Worm (Caenorhabditis elegans): Measurements from ENCODE around the gene F35G12.5.

Gene F35G12.5

DNA sequence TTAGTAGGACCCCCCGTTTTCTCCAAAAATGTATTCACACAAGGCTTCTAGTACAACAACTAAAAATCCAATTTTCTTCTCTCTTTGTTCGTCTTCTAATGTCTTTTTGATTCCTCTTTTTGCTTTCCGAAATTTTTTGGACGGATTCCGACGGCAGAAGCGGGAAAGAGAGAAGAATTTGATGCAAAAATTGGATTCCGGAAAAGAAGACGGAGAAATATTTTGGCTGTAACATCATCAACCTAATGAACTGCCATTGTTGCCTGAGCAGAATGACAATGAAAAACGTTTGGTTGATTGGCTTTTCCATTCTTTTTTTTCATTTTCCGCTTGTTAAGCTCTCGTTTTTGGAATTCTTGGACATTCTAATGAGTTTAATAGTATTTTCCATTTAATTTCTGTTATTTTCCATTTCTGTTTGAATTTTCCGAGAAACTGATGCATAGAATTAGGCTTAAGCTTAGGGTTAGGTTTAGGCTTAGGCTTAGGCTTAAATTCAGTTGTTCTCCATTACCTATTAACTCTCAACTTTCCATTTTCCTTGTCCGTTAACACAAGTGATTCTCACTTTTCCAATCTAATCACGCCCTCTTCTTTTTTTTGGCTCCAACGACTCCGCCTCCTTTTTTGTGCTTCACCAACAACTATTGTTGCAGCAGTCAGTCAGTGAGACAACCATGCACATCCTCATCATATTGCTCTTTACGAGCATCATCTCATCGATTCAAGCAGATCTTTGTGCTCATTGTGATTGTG is 38.6 kb downstream of the F35G12.5 start, which contains the start of gene lron-5:
Gene lron-5, plus strand, starts transcription at position 655 of the 756 bp plus-strand sequence.
- no peak for TF ChIP-seq mcd-1 (GFP tag; IDR thresholded peaks at IDR 0.05)

DNA sequence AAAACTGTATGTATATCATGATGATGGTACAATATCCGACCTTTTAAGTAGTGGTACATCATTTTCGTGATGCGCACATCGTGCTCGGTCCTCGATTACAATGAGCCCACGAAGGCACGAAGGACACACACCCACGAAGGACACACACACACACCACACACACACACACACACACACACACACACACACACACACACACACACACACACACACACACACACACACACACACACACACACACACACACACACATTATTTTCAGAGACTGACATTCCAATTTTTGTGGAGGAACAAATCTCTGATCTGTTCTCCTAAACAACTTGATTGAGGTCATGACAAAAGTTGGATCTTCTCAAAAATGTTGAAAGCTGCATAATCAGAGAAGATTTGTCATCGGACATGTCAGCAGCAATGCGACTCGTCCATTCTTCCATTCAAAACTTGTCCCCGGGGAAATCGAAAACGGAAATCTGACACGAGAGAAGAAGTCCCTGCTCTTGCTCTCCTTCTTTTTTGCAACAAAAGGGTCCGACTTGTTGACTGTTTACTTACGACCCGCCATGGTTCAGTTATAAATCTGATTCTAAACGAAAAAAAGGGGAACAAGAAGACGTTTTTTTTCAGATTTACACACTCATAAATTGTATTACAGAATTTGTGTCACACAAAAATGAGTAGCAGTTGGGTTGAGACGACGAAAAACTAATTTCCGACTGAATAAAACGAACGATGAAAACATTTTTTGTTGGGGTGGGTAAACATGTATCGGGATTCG is 42.4 kb downstream of the F35G12.5 start:
- no peak for TF ChIP-seq akir-1 (GFP tag; optimal IDR thresholded peaks at IDR 0.05)
- no peak for TF ChIP-seq efl-1 (GFP tag; optimal IDR thresholded peaks at IDR 0.05)
- TF ChIP-seq ceh-91 (GFP tag; IDR thresholded peaks at IDR 0.05), result no peak
- no peak for TF ChIP-seq pbrm-1 (GFP tag; IDR thresholded peaks at IDR 0.05)
- no peak for TF ChIP-seq mel-28 (tag; optimal IDR thresholded peaks at IDR 0.05; ENCODE audit: borderline replicate concordance)
- no peak for TF ChIP-seq F55B11.4 (tag; optimal IDR thresholded peaks at IDR 0.05; ENCODE audit: borderline replicate concordance, insufficient read depth)
- TF ChIP-seq fkh-3 (tag; optimal IDR thresholded peaks at IDR 0.05), result no peak
- no peak for TF ChIP-seq ceh-79 (tag; optimal IDR thresholded peaks at IDR 0.05)
- no peak for TF ChIP-seq ztf-28 (GFP tag; IDR thresholded peaks at IDR 0.05)
- no peak for TF ChIP-seq him-1 (tag; optimal IDR thresholded peaks at IDR 0.05)
- TF ChIP-seq madf-6 (GFP tag; IDR thresholded peaks at IDR 0.05), result no peak
- TF ChIP-seq tlf-1 (GFP tag; optimal IDR thresholded peaks at IDR 0.05), result no peak
- no peak for TF ChIP-seq nhr-120 (GFP tag; IDR thresholded peaks at IDR 0.05)
- TF ChIP-seq tbx-9 (tag; optimal IDR thresholded peaks at IDR 0.05; ENCODE audit: borderline replicate concordance), result no peak
- no peak for TF ChIP-seq ama-1 (optimal IDR thresholded peaks at IDR 0.05)
- TF ChIP-seq ama-1 (GFP tag; optimal IDR thresholded peaks at IDR 0.05), result no peak
- TF ChIP-seq snpc-3.4 (tag; optimal IDR thresholded peaks at IDR 0.05), result no peak
- TF ChIP-seq nfya-2 (GFP tag; IDR thresholded peaks at IDR 0.05), result no peak
- TF ChIP-seq egrh-3 (GFP tag; IDR thresholded peaks at IDR 0.05), result peak; percentile 82
- peak; percentile 29 for TF ChIP-seq lsl-1 (GFP tag; optimal IDR thresholded peaks at IDR 0.05)
- TF ChIP-seq hmg-20 (GFP tag; IDR thresholded peaks at IDR 0.05), result no peak
- TF ChIP-seq F57C9.4 (tag; optimal IDR thresholded peaks at IDR 0.05), result no peak
- TF ChIP-seq B0261.1 (tag; optimal IDR thresholded peaks at IDR 0.05), result no peak
- no peak for TF ChIP-seq C06A6.2 (GFP tag; conservative IDR thresholded peaks at IDR 0.05)
- no peak for TF ChIP-seq ztf-6 (GFP tag; IDR thresholded peaks at IDR 0.05)
- TF ChIP-seq ztf-18 (tag; optimal IDR thresholded peaks at IDR 0.05), result peak; percentile 2
- TF ChIP-seq repo-1 (tag; optimal IDR thresholded peaks at IDR 0.05), result no peak
- no peak for TF ChIP-seq xnd-1 (tag; optimal IDR thresholded peaks at IDR 0.05)
- TF ChIP-seq tbp1 (GFP tag; optimal IDR thresholded peaks at IDR 0.05), result no peak
- no peak for TF ChIP-seq pha-4 (tag; optimal IDR thresholded peaks at IDR 0.05)
- TF ChIP-seq lir-1 (GFP tag; conservative IDR thresholded peaks at IDR 0.05), result peak; percentile 76
- peak; percentile 49; the same call in 1 of the 2 replicates for TF ChIP-seq dox-1 (GFP tag; IDR thresholded peaks at IDR 0.05)
- no peak for TF ChIP-seq lag-1 (GFP tag; IDR thresholded peaks at IDR 0.05)
- TF ChIP-seq nhr-90 (tag; optimal IDR thresholded peaks at IDR 0.05), result no peak
- no peak for TF ChIP-seq K11D2.4 (GFP tag; IDR thresholded peaks at IDR 0.05)
- TF ChIP-seq ztf-3 (GFP tag; optimal IDR thresholded peaks at IDR 0.05), result peak; percentile 50
- no peak for TF ChIP-seq B0035.1 (tag; optimal IDR thresholded peaks at IDR 0.05)
- no peak for TF ChIP-seq hsf-1 (GFP tag; IDR thresholded peaks at IDR 0.05)
- 0 out of 2 replicates have a peak, but pooled peaks have one; percentile 3 for TF ChIP-seq hmg-1.2 (GFP tag; IDR thresholded peaks at IDR 0.05)
- TF ChIP-seq madf-8 (GFP tag; conservative IDR thresholded peaks at IDR 0.05), result no peak
- no peak for TF ChIP-seq dpl-1 (GFP tag; optimal IDR thresholded peaks at IDR 0.05)
- no peak for TF ChIP-seq ceh-58 (GFP tag; IDR thresholded peaks at IDR 0.05)
- peak; percentile 25 for TF ChIP-seq F57A8.1 (GFP tag; optimal IDR thresholded peaks at IDR 0.05)
- TF ChIP-seq dpff-1 (tag; optimal IDR thresholded peaks at IDR 0.05), result no peak
